Worm (Caenorhabditis elegans) whole organism, midembryonic: Measurements from ENCODE around the gene C47E12.12.

Source experiments
- T22C8.4 ChIP-seq: fragments of 200-800 bp; sonication (Bioruptor generic); IDR thresholded peaks from 2 replicates; pipeline ENCODE4 v1.3.6; 2022; ENCODE audit warnings: missing genetic modification characterization, missing compliant biosample characterization
- cog-1 ChIP-seq: sonication (generic microtip); optimal IDR thresholded peaks from 2 replicates; lab custom pipeline; 2016; ENCODE audit warnings: missing genetic modification characterization, missing compliant biosample characterization
- flt-1 ChIP-seq: fragments of 200-800 bp; sonication (Bioruptor generic); IDR thresholded peaks from 2 replicates; pipeline ENCODE4 v1.3.6; 2022; ENCODE audit warnings: missing genetic modification characterization, missing compliant biosample characterization
- klf-2 ChIP-seq: fragments of 200-800 bp; sonication (Bioruptor generic); conservative IDR thresholded peaks from 2 replicates; pipeline ENCODE4 v1.3.6; 2022; ENCODE audit warnings: missing genetic modification reagents, missing genetic modification characterization, missing compliant biosample characterization
- med-1 ChIP-seq: sonication (generic microtip); optimal IDR thresholded peaks from 2 replicates; lab custom pipeline; 2017; ENCODE audit warnings: missing genetic modification characterization, mild to moderate bottlenecking, missing compliant biosample characterization, antibody characterized with exemption, missing genetic modification reagents; ENCODE audit not compliant: insufficient read depth
- ref-1 ChIP-seq: fragments of 200-800 bp; sonication (Bioruptor generic); conservative IDR thresholded peaks from 2 replicates; pipeline ENCODE4 v1.3.6; 2022; ENCODE audit warnings: missing genetic modification reagents, missing genetic modification characterization, missing compliant biosample characterization
- tab-1 ChIP-seq: fragments of 200-800 bp; sonication (Bioruptor generic); IDR thresholded peaks from 2 replicates; pipeline ENCODE4 v1.3.6; 2022; ENCODE audit warnings: missing genetic modification characterization, missing compliant biosample characterization
- ztf-23 ChIP-seq: fragments of 200-800 bp; sonication (Bioruptor generic); IDR thresholded peaks from 2 replicates; pipeline ENCODE4 v1.3.6; 2022; ENCODE audit warnings: missing genetic modification reagents, missing genetic modification characterization, missing compliant biosample characterization
- ztf-29 ChIP-seq: fragments of 200-800 bp; sonication (Bioruptor generic); IDR thresholded peaks from 2 replicates; pipeline ENCODE4 v1.3.6; 2022; ENCODE audit warnings: missing genetic modification reagents, missing genetic modification characterization, missing compliant biosample characterization

The C47E12.12 gene

ce11 chrIV:9972629-9973028 is at the start of gene C47E12.12, which contains the start of gene C47E12.10:
Gene C47E12.12 (minus strand): TSS chrIV:9972729.
Gene C47E12.10 (plus strand): TSS chrIV:9972800.
- no peak for TF ChIP-seq tab-1 (GFP tag; lab: Robert Waterston, UW)
- no peak for TF ChIP-seq cog-1 (tag; lab: Kevin White, UChicago)
- no peak for TF ChIP-seq flt-1 (GFP tag; lab: Robert Waterston, UW)
- no peak for TF ChIP-seq ztf-23 (GFP tag; lab: Robert Waterston, UW)
- TF ChIP-seq klf-2 (GFP tag; lab: Robert Waterston, UW) = no peak
- TF ChIP-seq ztf-29 (GFP tag; lab: Robert Waterston, UW) = no peak

ce11 chrIV:10021283-10021682 is 48.8 kb upstream of the C47E12.12 start, which contains the start of gene F44D12.19:
Gene F44D12.19 (plus strand): TSS chrIV:10021583.
- TF ChIP-seq ztf-23 (GFP tag; lab: Robert Waterston, UW) = no peak
- no peak for TF ChIP-seq T22C8.4
- TF ChIP-seq ztf-29 (GFP tag; lab: Robert Waterston, UW) = no peak

- no peak for TF ChIP-seq klf-2 (GFP tag; lab: Robert Waterston, UW)
- TF ChIP-seq cog-1 (tag; lab: Kevin White, UChicago) = no peak
- TF ChIP-seq med-1 = no peak
- TF ChIP-seq T22C8.4 = no peak
- TF ChIP-seq ref-1 (GFP tag; lab: Robert Waterston, UW) = no peak
- TF ChIP-seq ztf-23 (GFP tag; lab: Robert Waterston, UW) = no peak
- TF ChIP-seq ztf-29 (GFP tag; lab: Robert Waterston, UW) = no peak
Measured at ce11 chrIV:10017633-10018032, 45.1 kb upstream of the C47E12.12 start, which contains the start of gene F44D12.2. Gene F44D12.2 (minus strand): TSS chrIV:10017733.

DNA sequence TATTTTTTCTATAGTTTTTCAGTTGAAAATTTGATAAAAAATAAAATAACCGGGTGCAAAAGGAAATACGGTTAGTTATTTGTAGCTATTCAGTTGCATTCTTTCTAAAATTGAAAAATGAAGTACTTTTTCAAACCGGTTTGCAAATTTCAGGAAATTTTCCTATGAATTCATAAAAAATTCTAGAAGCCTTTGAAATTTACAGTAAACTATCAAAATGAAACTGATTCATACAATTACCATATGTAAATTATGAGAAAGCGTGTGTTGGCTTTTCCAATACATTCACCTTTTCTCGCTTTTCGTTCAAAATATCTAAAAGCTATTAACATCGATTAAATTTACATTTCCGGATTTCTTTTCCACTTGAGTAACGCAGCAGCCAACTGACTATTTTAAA is 44.4 kb upstream of the C47E12.12 start, which contains the start of gene ent-7:
Gene ent-7 (plus strand): TSS at position 301 of the 400 bp plus-strand sequence.
- no peak for TF ChIP-seq klf-2 (GFP tag; lab: Robert Waterston, UW)
- no peak for TF ChIP-seq cog-1 (tag; lab: Kevin White, UChicago)
- no peak for TF ChIP-seq ref-1 (GFP tag; lab: Robert Waterston, UW)
- no peak for TF ChIP-seq ztf-23 (GFP tag; lab: Robert Waterston, UW)
- TF ChIP-seq med-1 = no peak
- TF ChIP-seq flt-1 (GFP tag; lab: Robert Waterston, UW) = no peak
- TF ChIP-seq tab-1 (GFP tag; lab: Robert Waterston, UW) = no peak

- TF ChIP-seq flt-1 (GFP tag; lab: Robert Waterston, UW) (no peak), ztf-23 (GFP tag; lab: Robert Waterston, UW) (no peak), ztf-29 (GFP tag; lab: Robert Waterston, UW) (no peak), T22C8.4 (no peak), tab-1 (GFP tag; lab: Robert Waterston, UW) (no peak), med-1 (no peak), ref-1 (GFP tag; lab: Robert Waterston, UW) (no peak), cog-1 (tag; lab: Kevin White, UChicago) (no peak), klf-2 (GFP tag; lab: Robert Waterston, UW) (no peak)
Measured at ce11 chrIV:10009536-10009935, 37.0 kb upstream of the C47E12.12 start, which contains the start of gene magu-4. Gene magu-4 (plus strand): TSS chrIV:10009753.

DNA sequence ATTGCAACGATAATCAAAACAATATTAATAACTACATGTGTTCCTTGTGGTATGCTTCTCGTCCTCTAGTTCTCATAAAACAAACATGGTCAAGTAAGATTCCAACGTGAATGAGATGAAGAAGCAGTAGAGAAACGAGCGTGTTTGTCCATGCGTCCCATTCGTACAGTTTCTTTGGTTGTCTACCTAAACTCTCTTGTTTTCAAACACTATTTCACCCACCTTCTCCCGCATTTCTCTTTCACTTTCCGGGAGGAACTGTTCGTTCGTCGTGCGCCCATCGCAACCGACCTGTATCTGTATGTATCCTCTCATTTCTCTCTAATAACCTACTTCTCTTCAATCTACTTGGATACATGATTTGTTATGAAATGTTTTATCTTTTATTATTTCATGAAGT is 35.2 kb upstream of the C47E12.12 start:
- no peak for TF ChIP-seq T22C8.4
- no peak for TF ChIP-seq med-1
- TF ChIP-seq ztf-23 (GFP tag; lab: Robert Waterston, UW) = no peak
- no peak for TF ChIP-seq cog-1 (tag; lab: Kevin White, UChicago)
- TF ChIP-seq klf-2 (GFP tag; lab: Robert Waterston, UW) = no peak
- no peak for TF ChIP-seq tab-1 (GFP tag; lab: Robert Waterston, UW)
- TF ChIP-seq ztf-29 (GFP tag; lab: Robert Waterston, UW) = no peak
- no peak for TF ChIP-seq flt-1 (GFP tag; lab: Robert Waterston, UW)
- no peak for TF ChIP-seq ref-1 (GFP tag; lab: Robert Waterston, UW)

DNA sequence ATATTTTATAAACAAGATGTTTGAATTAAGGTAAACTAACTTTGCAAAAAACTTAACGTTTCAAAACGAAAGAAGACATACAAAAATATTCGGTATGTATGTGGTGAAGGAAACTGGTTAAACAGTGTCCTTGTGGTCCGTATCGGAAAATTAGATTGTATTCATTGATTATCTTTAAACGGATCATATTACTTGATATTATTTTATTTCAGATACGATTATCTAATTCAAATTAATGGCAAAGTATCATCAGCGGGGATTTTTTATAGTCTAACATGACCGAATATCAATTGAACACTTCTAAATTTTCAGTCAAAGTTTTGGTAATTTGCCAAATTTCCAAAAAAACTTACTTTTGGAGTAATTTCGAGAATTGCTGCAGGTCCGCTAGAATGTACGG is 34.3 kb upstream of the C47E12.12 start, which contains the start of gene C47E12.13:
Gene C47E12.13 (minus strand): TSS at position 101 of the 400 bp plus-strand sequence.
- TF ChIP-seq ref-1 (GFP tag; lab: Robert Waterston, UW) (no peak), ztf-23 (GFP tag; lab: Robert Waterston, UW) (no peak), klf-2 (GFP tag; lab: Robert Waterston, UW) (no peak), med-1 (no peak), cog-1 (tag; lab: Kevin White, UChicago) (no peak), tab-1 (GFP tag; lab: Robert Waterston, UW) (no peak), ztf-29 (GFP tag; lab: Robert Waterston, UW) (no peak), flt-1 (GFP tag; lab: Robert Waterston, UW) (no peak), T22C8.4 (no peak)

DNA sequence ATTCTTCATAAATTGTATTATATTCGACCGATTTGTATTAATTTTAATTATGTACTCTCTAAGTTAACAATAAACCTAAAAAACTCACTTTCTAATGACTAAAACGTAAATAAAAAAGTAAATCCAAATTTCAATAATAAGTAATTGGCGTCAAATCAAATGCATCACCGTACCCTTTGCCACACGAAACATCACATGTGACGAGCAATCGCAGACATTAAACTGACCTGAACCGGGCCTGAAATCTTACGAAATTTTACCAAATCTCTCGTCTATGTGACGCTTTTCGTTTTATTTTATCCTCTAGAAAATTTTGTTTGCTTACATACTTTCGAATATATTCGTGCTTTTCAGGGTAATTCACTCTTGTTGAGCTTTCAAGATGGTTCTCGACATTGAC is 30.8 kb upstream of the C47E12.12 start, which contains the start of the genes C47E12.2 and sars-1:
Gene C47E12.2 (minus strand): TSS at position 131 of the 400 bp plus-strand sequence.
Gene sars-1 (plus strand): TSS at position 355 of the 400 bp plus-strand sequence.
- TF ChIP-seq T22C8.4 = no peak
- no peak for TF ChIP-seq ztf-23 (GFP tag; lab: Robert Waterston, UW)
- no peak for TF ChIP-seq flt-1 (GFP tag; lab: Robert Waterston, UW)
- TF ChIP-seq cog-1 (tag; lab: Kevin White, UChicago) = no peak
- TF ChIP-seq tab-1 (GFP tag; lab: Robert Waterston, UW) = no peak

DNA sequence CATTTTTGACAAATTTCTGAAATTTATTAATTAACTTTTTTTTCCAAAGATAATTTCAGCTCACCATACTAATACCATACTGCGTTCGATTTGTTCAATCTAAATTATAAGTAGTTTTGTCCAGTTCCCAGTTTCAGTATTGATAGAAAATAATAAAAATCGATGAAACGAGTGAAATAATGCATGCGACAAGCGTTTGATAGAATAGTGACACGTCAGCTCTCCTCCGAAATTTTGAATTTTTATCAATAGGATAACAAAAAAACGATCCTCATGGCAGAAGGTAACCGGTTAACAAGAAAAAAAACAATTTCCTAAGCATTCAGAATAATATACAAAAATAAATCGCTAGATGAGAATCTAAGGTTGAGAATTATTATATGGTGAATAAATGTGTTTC is 29.2 kb upstream of the C47E12.12 start, which contains the start of gene C47E12.3:
Gene C47E12.3 (minus strand): TSS at position 101 of the 400 bp plus-strand sequence.
- no peak for TF ChIP-seq T22C8.4
- no peak for TF ChIP-seq med-1
- no peak for TF ChIP-seq ztf-23 (GFP tag; lab: Robert Waterston, UW)
- TF ChIP-seq tab-1 (GFP tag; lab: Robert Waterston, UW) = no peak
- no peak for TF ChIP-seq klf-2 (GFP tag; lab: Robert Waterston, UW)
- no peak for TF ChIP-seq flt-1 (GFP tag; lab: Robert Waterston, UW)
- TF ChIP-seq cog-1 (tag; lab: Kevin White, UChicago) = no peak
- TF ChIP-seq ref-1 (GFP tag; lab: Robert Waterston, UW) = no peak
- TF ChIP-seq ztf-29 (GFP tag; lab: Robert Waterston, UW) = no peak
